Worm (Caenorhabditis elegans) whole organism, late embryonic: ENCODE measurements around the gene ttc-17.

Experiments
- T23F11.4 ChIP-seq: fragments of 200-800 bp; sonication (Bioruptor generic); optimal IDR thresholded peaks from 2 replicates; lab custom pipeline; 2018; ENCODE audit warnings: mild to moderate bottlenecking, missing genetic modification characterization, missing compliant biosample characterization
- ama-1 ChIP-seq: fragments of 150-350 bp; optimal IDR thresholded peaks from 2 replicates; lab custom pipeline; 2014
- ceh-18 ChIP-seq: sonication (generic microtip); optimal IDR thresholded peaks from 2 replicates; lab custom pipeline; 2016; ENCODE audit warnings: missing genetic modification characterization, missing compliant biosample characterization
- ceh-2 ChIP-seq: sonication (generic microtip); optimal IDR thresholded peaks from 2 replicates; lab custom pipeline; 2016; ENCODE audit warnings: missing genotype, missing genetic modification characterization, missing compliant biosample characterization
- ceh-48 ChIP-seq: sonication (generic microtip); optimal IDR thresholded peaks from 2 replicates; lab custom pipeline; 2016; ENCODE audit warnings: missing genetic modification characterization, inconsistent platforms, missing compliant biosample characterization
- ceh-6 ChIP-seq: fragments of 200-800 bp; sonication (Bioruptor generic); optimal IDR thresholded peaks from 2 replicates; lab custom pipeline; 2018; ENCODE audit warnings: mild to moderate bottlenecking, missing genetic modification characterization, missing compliant biosample characterization
- ceh-9 ChIP-seq: sonication (generic microtip); optimal IDR thresholded peaks from 2 replicates; lab custom pipeline; 2016; ENCODE audit warnings: mild to moderate bottlenecking, missing genetic modification characterization, inconsistent platforms, missing compliant biosample characterization
- gmeb-2 ChIP-seq: sonication (generic microtip); optimal IDR thresholded peaks from 2 replicates; lab custom pipeline; 2016; ENCODE audit warnings: missing genetic modification characterization, inconsistent platforms, missing compliant biosample characterization
- hlh-30 ChIP-seq: sonication (generic microtip); optimal IDR thresholded peaks from 2 replicates; lab custom pipeline; 2017; ENCODE audit warnings: antibody characterized with exemption, missing genetic modification characterization, missing compliant biosample characterization; ENCODE audit not compliant: insufficient read depth
- lin-11 ChIP-seq: fragments of 200-800 bp; sonication (Bioruptor generic); optimal IDR thresholded peaks from 2 replicates; lab custom pipeline; 2018; ENCODE audit warnings: mild to moderate bottlenecking, missing genetic modification characterization, missing compliant biosample characterization
- rnt-1 ChIP-seq: sonication (generic microtip); optimal IDR thresholded peaks from 2 replicates; lab custom pipeline; 2016; ENCODE audit warnings: missing genetic modification characterization, missing compliant biosample characterization
- unc-42 ChIP-seq: sonication (generic microtip); optimal IDR thresholded peaks from 2 replicates; lab custom pipeline; 2016; ENCODE audit warnings: missing genotype, missing genetic modification characterization, missing compliant biosample characterization
- unc-86 ChIP-seq: sonication (generic microtip); optimal IDR thresholded peaks from 2 replicates; lab custom pipeline; 2016; ENCODE audit warnings: missing genetic modification characterization, missing compliant biosample characterization

ce11 chrV:8984783-8985182 lies 27.9 kb downstream of the ttc-17 start:
- TF ChIP-seq rnt-1 (tag; lab: Kevin White, UChicago): no peak
- TF ChIP-seq ama-1 (lab: Kevin White, UChicago): no peak
- TF ChIP-seq lin-11 (tag; lab: Kevin White, UChicago): no peak
- no peak for TF ChIP-seq hlh-30
- TF ChIP-seq gmeb-2: no peak
- TF ChIP-seq ceh-18: no peak
- TF ChIP-seq ceh-2 (tag; lab: Kevin White, UChicago): no peak
- no peak for TF ChIP-seq unc-42 (tag; lab: Kevin White, UChicago)
- no peak for TF ChIP-seq T23F11.4 (GFP tag; lab: Kevin White, UChicago)
- no peak for TF ChIP-seq ceh-48
- TF ChIP-seq ceh-6 (GFP tag; lab: Kevin White, UChicago): no peak
- no peak for TF ChIP-seq ceh-9
- no peak for TF ChIP-seq unc-86
